Worm (Caenorhabditis elegans) whole organism, L4/young adult: Measurements from ENCODE around the gene gon-1.

ENCODE experiments used
- W03F9.2 ChIP-seq: fragments of 150-350 bp; optimal IDR thresholded peaks from 2 replicates; lab custom pipeline; 2014; ENCODE audit warnings: missing biosample characterization, missing genetic modification characterization
- dao-5 ChIP-seq: sonication (generic microtip); optimal IDR thresholded peaks from 2 replicates; lab custom pipeline; 2016; ENCODE audit warnings: missing genotype, missing genetic modification characterization, moderate library complexity, missing compliant biosample characterization
- him-1 ChIP-seq: sonication (generic microtip); optimal IDR thresholded peaks from 2 replicates; lab custom pipeline; 2016; ENCODE audit warnings: missing genotype, missing genetic modification reagents, missing genetic modification characterization, missing compliant biosample characterization

DNA sequence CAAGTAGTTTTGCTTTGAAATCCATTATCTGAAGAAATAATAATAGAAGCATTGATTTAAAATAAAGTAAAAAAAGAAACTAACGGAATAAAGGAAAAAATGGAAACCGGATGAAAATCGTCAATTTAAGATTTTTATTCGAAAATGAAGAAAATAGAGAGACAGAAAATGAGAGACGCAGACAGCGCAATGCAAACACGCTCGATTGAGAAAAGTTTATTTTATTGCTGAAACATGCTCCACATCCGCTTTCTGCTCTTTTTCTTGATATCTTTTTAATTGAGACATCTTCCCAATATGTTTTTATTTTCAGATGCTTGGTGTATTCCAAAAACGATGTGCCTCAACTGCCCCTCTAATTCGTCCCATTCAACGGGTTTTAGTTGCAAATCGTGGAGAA, 69.0 kb downstream of the gon-1 start, which contains the start of the genes prp-18 and mccc-1:
- TF ChIP-seq him-1 (tag; lab: Kevin White, UChicago) (no peak), dao-5 (no peak), W03F9.2 (tag; lab: Kevin White, UChicago) (no peak)
